Worm (Caenorhabditis elegans) whole organism, L4 larva: ENCODE measurements around the gene F46C5.7.

Experiments
- dve-1 ChIP-seq: sonication (generic microtip); optimal IDR thresholded peaks from 2 replicates; lab custom pipeline; 2017; ENCODE audit warnings: antibody characterized with exemption, mild to moderate bottlenecking, missing genetic modification characterization, missing compliant biosample characterization; ENCODE audit not compliant: insufficient read depth
- fos-1 ChIP-seq: fragments of 150-350 bp; optimal IDR thresholded peaks from 2 replicates; lab custom pipeline; 2014; ENCODE audit warnings: missing biosample characterization, missing genetic modification characterization
- nhr-25 ChIP-seq: sonication (generic microtip); optimal IDR thresholded peaks from 2 replicates; lab custom pipeline; 2017; ENCODE audit warnings: missing genetic modification characterization, mild to moderate bottlenecking, missing compliant biosample characterization, antibody characterized with exemption, moderate library complexity, borderline replicate concordance; ENCODE audit not compliant: insufficient read depth
- skn-1 ChIP-seq: fragments of 150-350 bp; optimal IDR thresholded peaks from 2 replicates; lab custom pipeline; 2014; ENCODE audit warnings: missing biosample characterization, missing genetic modification characterization
- zag-1 ChIP-seq: fragments of 150-350 bp; optimal IDR thresholded peaks from 2 replicates; lab custom pipeline; 2014; ENCODE audit warnings: missing biosample characterization, missing genetic modification characterization

ce11 chrII:8873842-8874241, 34.7 kb downstream of the F46C5.7 start, which contains the start of gene T07D4.2:
- TF ChIP-seq zag-1 (tag; lab: Kevin White, UChicago) (no peak), nhr-25 (tag; lab: Kevin White, UChicago) (no peak), dve-1 (tag; lab: Kevin White, UChicago) (no peak), fos-1 (tag; lab: Kevin White, UChicago) (no peak), skn-1 (tag; lab: Kevin White, UChicago) (no peak)
